Worm (Caenorhabditis elegans): Measurements from ENCODE around the gene F42C5.3.

- TF ChIP-seq pha-4 (tag; optimal IDR thresholded peaks at IDR 0.05) (peak; percentile 49), nhr-237 (tag; optimal IDR thresholded peaks at IDR 0.05) (peak; percentile 32), mab-5 (tag; optimal IDR thresholded peaks at IDR 0.05) (no peak), sem-2 (GFP tag; optimal IDR thresholded peaks at IDR 0.05) (no peak), snpc-4 (tag; optimal IDR thresholded peaks at IDR 0.05) (no peak), elt-1 (tag; optimal IDR thresholded peaks at IDR 0.05; ENCODE audit: borderline replicate concordance, insufficient read depth) (no peak)
Measured at ce11 chrIV:7313962-7314361, 26.6 kb upstream of the F42C5.3 start.
